Worm (Caenorhabditis elegans): Measurements from ENCODE around the gene inft-2.
A peak's percentile ranks its signal among the peaks of the same experiment; 100 is the strongest.

Gene inft-2

ce11 chrV:13011904-13012303 is 9.8 kb downstream of the inft-2 start:
- TF ChIP-seq ama-1 (optimal IDR thresholded peaks at IDR 0.05), result no peak
- no peak for TF ChIP-seq sem-4 (tag; optimal IDR thresholded peaks at IDR 0.05)
- peak; percentile 28 for TF ChIP-seq fos-1 (tag; optimal IDR thresholded peaks at IDR 0.05)
- peak; percentile 42 for TF ChIP-seq F13H6.1 (tag; optimal IDR thresholded peaks at IDR 0.05)
- TF ChIP-seq mab-5 (tag; optimal IDR thresholded peaks at IDR 0.05), result no peak
- TF ChIP-seq gmeb-1 (tag; optimal IDR thresholded peaks at IDR 0.05), result peak; percentile 22
- TF ChIP-seq lsy-2 (tag; optimal IDR thresholded peaks at IDR 0.05), result no peak
- TF ChIP-seq crh-2 (tag; optimal IDR thresholded peaks at IDR 0.05), result peak; percentile 92
- no peak for TF ChIP-seq alr-1 (tag; optimal IDR thresholded peaks at IDR 0.05)
- no peak for TF ChIP-seq C34F6.9 (tag; optimal IDR thresholded peaks at IDR 0.05)
- TF ChIP-seq ztf-11 (tag; optimal IDR thresholded peaks at IDR 0.05), result no peak
- TF ChIP-seq mdl-1 (tag; optimal IDR thresholded peaks at IDR 0.05), result no peak
- no peak for TF ChIP-seq nhr-10 (tag; optimal IDR thresholded peaks at IDR 0.05)
- peak; percentile 78 for TF ChIP-seq sma-9 (GFP tag; optimal IDR thresholded peaks at IDR 0.05)
- TF ChIP-seq sma-9 (tag; optimal IDR thresholded peaks at IDR 0.05), result no peak

ce11 chrV:13013158-13013557 is 11.0 kb downstream of the inft-2 start, which contains the start of gene try-10:
TSS of gene try-10 (minus strand) at chrV:13013258.
- TF ChIP-seq aly-2 (tag; optimal IDR thresholded peaks at IDR 0.05) (no peak), R02D3.7 (tag; optimal IDR thresholded peaks at IDR 0.05) (no peak), unc-55 (GFP tag; optimal IDR thresholded peaks at IDR 0.05) (no peak), snpc-4 (tag; optimal IDR thresholded peaks at IDR 0.05) (no peak), skn-1 (tag; optimal IDR thresholded peaks at IDR 0.05) (no peak), crh-2 (tag; optimal IDR thresholded peaks at IDR 0.05) (no peak), ztf-1 (GFP tag; conservative IDR thresholded peaks at IDR 0.05) (no peak), gmeb-1 (tag; optimal IDR thresholded peaks at IDR 0.05) (no peak), ceh-16 (tag; optimal IDR thresholded peaks at IDR 0.05) (no peak), nhr-25 (tag; optimal IDR thresholded peaks at IDR 0.05) (no peak), mdl-1 (tag; optimal IDR thresholded peaks at IDR 0.05) (no peak), ceh-82 (tag; optimal IDR thresholded peaks at IDR 0.05) (no peak), zag-1 (tag; optimal IDR thresholded peaks at IDR 0.05) (no peak), lin-13 (GFP tag; optimal IDR thresholded peaks at IDR 0.05) (no peak), nhr-21 (tag; optimal IDR thresholded peaks at IDR 0.05) (no peak), nhr-77 (tag; optimal IDR thresholded peaks at IDR 0.05) (no peak), nhr-12 (tag; optimal IDR thresholded peaks at IDR 0.05) (no peak)

ce11 chrV:13013844-13014243 is 11.7 kb downstream of the inft-2 start, which contains the start of gene F15B9.6:
TSS of gene F15B9.6 (plus strand) at chrV:13014144.
- no peak for TF ChIP-seq unc-55 (GFP tag; optimal IDR thresholded peaks at IDR 0.05)
- no peak for TF ChIP-seq ceh-16 (tag; optimal IDR thresholded peaks at IDR 0.05)

ce11 chrV:13018233-13018632 is 16.1 kb downstream of the inft-2 start:
- TF ChIP-seq nhr-10 (tag; optimal IDR thresholded peaks at IDR 0.05), result no peak
- TF ChIP-seq zag-1 (tag; optimal IDR thresholded peaks at IDR 0.05), result no peak

- TF ChIP-seq lin-11 (tag; optimal IDR thresholded peaks at IDR 0.05) (no peak), Y55F3AM.14 (GFP tag; optimal IDR thresholded peaks at IDR 0.05) (no peak), nhr-23 (tag; optimal IDR thresholded peaks at IDR 0.05) (no peak), ztf-11 (tag; optimal IDR thresholded peaks at IDR 0.05) (no peak), ama-1 (optimal IDR thresholded peaks at IDR 0.05) (no peak), ZK546.5 (tag; optimal IDR thresholded peaks at IDR 0.05) (no peak), alr-1 (tag; optimal IDR thresholded peaks at IDR 0.05) (no peak), gmeb-1 (tag; optimal IDR thresholded peaks at IDR 0.05) (no peak), snpc-4 (tag; optimal IDR thresholded peaks at IDR 0.05) (no peak), nhr-12 (tag; optimal IDR thresholded peaks at IDR 0.05) (no peak), egl-27 (tag; optimal IDR thresholded peaks at IDR 0.05) (no peak), mdl-1 (tag; optimal IDR thresholded peaks at IDR 0.05) (no peak), sem-4 (tag; optimal IDR thresholded peaks at IDR 0.05) (no peak), lsy-2 (tag; optimal IDR thresholded peaks at IDR 0.05) (no peak), zag-1 (tag; optimal IDR thresholded peaks at IDR 0.05) (no peak), nhr-77 (tag; optimal IDR thresholded peaks at IDR 0.05) (no peak)
These were observed 16.6 kb downstream of the inft-2 start, which contains the start of gene fmi-1 for ce11 chrV:13018761-13019160. TSS of gene fmi-1 (plus strand) at chrV:13019061.

ce11 chrV:13020014-13020413 is 17.9 kb downstream of the inft-2 start:
- TF ChIP-seq skn-1 (tag; optimal IDR thresholded peaks at IDR 0.05) (no peak), lin-39 (tag; optimal IDR thresholded peaks at IDR 0.05) (no peak), nhr-129 (tag; optimal IDR thresholded peaks at IDR 0.05) (no peak), ceh-16 (tag; optimal IDR thresholded peaks at IDR 0.05) (no peak), ztf-11 (tag; optimal IDR thresholded peaks at IDR 0.05) (no peak), zag-1 (tag; optimal IDR thresholded peaks at IDR 0.05) (no peak)

Data from whole organism, L2 larva.